Fruit fly (Drosophila melanogaster) whole organism, embryonic: ENCODE measurements around the gene asun.

Source experiments
- Adf1 ChIP-seq: fragments of 200-800 bp; sonication (Bioruptor generic); IDR thresholded peaks from 2 replicates; pipeline ENCODE4 v1.3.6; 2022; ENCODE audit warnings: missing biosample characterization, missing genetic modification characterization
- CG10979 ChIP-seq: fragments of 200-800 bp; sonication (Bioruptor generic); optimal IDR thresholded peaks from 2 replicates; lab custom pipeline; 2018; ENCODE audit warnings: missing biosample characterization, mild to moderate bottlenecking, missing genetic modification characterization, moderate library complexity
- CG11504 ChIP-seq: fragments of 200-800 bp; sonication (Bioruptor generic); optimal IDR thresholded peaks from 3 replicates; lab custom pipeline; 2019; ENCODE audit warnings: missing biosample characterization, mild to moderate bottlenecking, missing genetic modification characterization, moderate library complexity
- CG11696 ChIP-seq: fragments of 200-800 bp; sonication (Bioruptor generic); IDR thresholded peaks from 2 replicates; pipeline ENCODE4 v1.3.6; 2022; ENCODE audit warnings: missing biosample characterization, missing genetic modification characterization
- CG12236 ChIP-seq: fragments of 200-800 bp; sonication (Bioruptor generic); optimal IDR thresholded peaks from 2 replicates; lab custom pipeline; 2016; ENCODE audit warnings: missing biosample characterization, missing genetic modification characterization
- CG12391 ChIP-seq: fragments of 200-800 bp; sonication (Bioruptor generic); optimal IDR thresholded peaks from 3 replicates; lab custom pipeline; 2018; ENCODE audit warnings: missing biosample characterization, mild to moderate bottlenecking, missing genetic modification characterization, moderate library complexity
- CG13894 ChIP-seq: fragments of 200-800 bp; sonication (Bioruptor generic); optimal IDR thresholded peaks from 3 replicates; lab custom pipeline; 2018; ENCODE audit warnings: missing biosample characterization, mild to moderate bottlenecking, missing genetic modification characterization, moderate library complexity
- CG15514 ChIP-seq: fragments of 200-800 bp; sonication (Bioruptor generic); optimal IDR thresholded peaks from 3 replicates; lab custom pipeline; 2017; ENCODE audit warnings: missing biosample characterization, missing genetic modification characterization, mild to moderate bottlenecking, moderate library complexity, missing genetic modification reagents
- CG16779 ChIP-seq: fragments of 200-800 bp; sonication (Bioruptor generic); IDR thresholded peaks from 2 replicates; pipeline ENCODE4 v1.3.6; 2022; ENCODE audit warnings: missing biosample characterization, missing genetic modification characterization
- CG17361 ChIP-seq: fragments of 200-800 bp; sonication (Bioruptor generic); IDR thresholded peaks from 3 replicates; pipeline ENCODE4 v1.3.6; 2022; ENCODE audit warnings: missing biosample characterization, missing genetic modification characterization
- CG2202 ChIP-seq: fragments of 200-800 bp; sonication (Bioruptor generic); optimal IDR thresholded peaks from 2 replicates; lab custom pipeline; 2018; ENCODE audit warnings: missing biosample characterization, mild to moderate bottlenecking, missing genetic modification characterization
- CG2712 ChIP-seq: fragments of 200-800 bp; optimal IDR thresholded peaks from 3 replicates; lab custom pipeline; 2019; ENCODE audit warnings: missing biosample characterization, mild to moderate bottlenecking, missing genetic modification characterization, moderate library complexity
- CG30431 ChIP-seq: fragments of 200-800 bp; sonication (Bioruptor generic); optimal IDR thresholded peaks from 2 replicates; lab custom pipeline; 2017; ENCODE audit warnings: missing biosample characterization, missing genetic modification characterization
- CG3065 ChIP-seq: fragments of 200-800 bp; sonication (Bioruptor generic); optimal IDR thresholded peaks from 2 replicates; lab custom pipeline; 2016; ENCODE audit warnings: missing biosample characterization, missing genetic modification characterization
- CG31441 ChIP-seq: fragments of 200-800 bp; sonication (Bioruptor generic); IDR thresholded peaks from 2 replicates; pipeline ENCODE4 v1.3.6; 2022; ENCODE audit warnings: missing biosample characterization, missing genetic modification characterization
- CG4617 ChIP-seq: fragments of 200-800 bp; sonication (Bioruptor generic); optimal IDR thresholded peaks from 3 replicates; lab custom pipeline; 2016; ENCODE audit warnings: missing biosample characterization, missing genetic modification characterization, borderline replicate concordance
- CG7556 ChIP-seq: fragments of 200-800 bp; sonication (Bioruptor generic); optimal IDR thresholded peaks from 2 replicates; lab custom pipeline; 2017; ENCODE audit warnings: missing biosample characterization, mild to moderate bottlenecking, missing genetic modification characterization
- CG7839 ChIP-seq: fragments of 200-800 bp; sonication (Bioruptor generic); optimal IDR thresholded peaks from 3 replicates; lab custom pipeline; 2018; ENCODE audit warnings: missing biosample characterization, mild to moderate bottlenecking, missing genetic modification characterization, moderate library complexity
- CG8388 ChIP-seq: fragments of 200-800 bp; sonication (Bioruptor generic); optimal IDR thresholded peaks from 2 replicates; lab custom pipeline; 2019; ENCODE audit warnings: missing biosample characterization, mild to moderate bottlenecking, missing genetic modification characterization, moderate library complexity
- CG8765 ChIP-seq: fragments of 200-800 bp; sonication (Bioruptor generic); IDR thresholded peaks from 2 replicates; pipeline ENCODE4 v1.3.6; 2022; ENCODE audit warnings: missing biosample characterization, missing genetic modification characterization
- CG9932 ChIP-seq: fragments of 200-800 bp; sonication (Bioruptor generic); IDR thresholded peaks from 2 replicates; pipeline ENCODE4 v1.3.6; 2022; ENCODE audit warnings: missing biosample characterization, missing genetic modification characterization
- CoRest ChIP-seq: fragments of 200-800 bp; sonication (Bioruptor generic); optimal IDR thresholded peaks from 3 replicates; lab custom pipeline; 2018; ENCODE audit warnings: missing biosample characterization, mild to moderate bottlenecking, missing genetic modification characterization, moderate library complexity
- CrebB ChIP-seq: fragments of 200-800 bp; sonication (Bioruptor generic); optimal IDR thresholded peaks from 3 replicates; lab custom pipeline; 2018; ENCODE audit warnings: missing biosample characterization, mild to moderate bottlenecking, missing genetic modification characterization
- Eip74EF ChIP-seq, 2 experiments: fragments of 200-800 bp in 1 of 2; fragments of >200 bp in 1 of 2; sonication (Bioruptor generic) in 1 of 2; optimal IDR thresholded peaks; 2 replicates each; lab custom pipeline; 2017 to 2019; ENCODE audit warnings: missing biosample characterization in 2 of 2, missing genetic modification characterization in 2 of 2, mild to moderate bottlenecking in 1 of 2, moderate library complexity in 1 of 2
- H2.0 ChIP-seq: fragments of 200-800 bp; sonication (Bioruptor generic); IDR thresholded peaks from 2 replicates; pipeline ENCODE4 v1.3.6; 2022; ENCODE audit warnings: missing biosample characterization, missing genetic modification characterization
- Med ChIP-seq: fragments of 200-800 bp; sonication (Bioruptor generic); peaks from one replicate; lab custom pipeline; 2016; ENCODE audit warnings: missing biosample characterization, missing genetic modification characterization, mild to moderate bottlenecking, inconsistent platforms, moderate library complexity
- Oli ChIP-seq: fragments of 200-800 bp; sonication (Bioruptor generic); optimal IDR thresholded peaks from 2 replicates; lab custom pipeline; 2018; ENCODE audit warnings: missing biosample characterization, mild to moderate bottlenecking, missing genetic modification characterization, moderate library complexity
- Sox100B ChIP-seq: fragments of 200-800 bp; sonication (Bioruptor generic); optimal IDR thresholded peaks from 3 replicates; lab custom pipeline; 2018; ENCODE audit warnings: missing biosample characterization, mild to moderate bottlenecking, missing genetic modification characterization
- Ssrp ChIP-seq: fragments of 200-800 bp; sonication (Bioruptor generic); optimal IDR thresholded peaks from 2 replicates; lab custom pipeline; 2018; ENCODE audit warnings: missing biosample characterization, mild to moderate bottlenecking, missing genetic modification characterization, moderate library complexity
- abd-A ChIP-seq: fragments of 200-800 bp; sonication (Bioruptor generic); optimal IDR thresholded peaks from 3 replicates; lab custom pipeline; 2019; ENCODE audit warnings: missing biosample characterization, mild to moderate bottlenecking, missing genetic modification characterization, moderate library complexity
- ci ChIP-seq: fragments of 200-800 bp; sonication (Bioruptor generic); IDR thresholded peaks from 3 replicates; pipeline ENCODE4 v1.3.6; 2022; ENCODE audit warnings: missing biosample characterization, missing genetic modification characterization
- dmrt99B ChIP-seq: fragments of 200-800 bp; sonication (Bioruptor generic); optimal IDR thresholded peaks from 2 replicates; lab custom pipeline; 2018; ENCODE audit warnings: missing biosample characterization, mild to moderate bottlenecking, missing genetic modification characterization, moderate library complexity
- ewg ChIP-seq: fragments of 200-800 bp; sonication (Bioruptor generic); optimal IDR thresholded peaks from 3 replicates; lab custom pipeline; 2017; ENCODE audit warnings: mild to moderate bottlenecking, missing biosample characterization, missing genetic modification reagents, missing genetic modification characterization
- gem ChIP-seq: fragments of 200-800 bp; sonication (Bioruptor generic); optimal IDR thresholded peaks from 2 replicates; lab custom pipeline; 2019; ENCODE audit warnings: missing biosample characterization, mild to moderate bottlenecking, missing genetic modification characterization, moderate library complexity
- ham ChIP-seq: fragments of 200-800 bp; sonication (Bioruptor generic); IDR thresholded peaks from 2 replicates; pipeline ENCODE4 v1.3.6; 2022; ENCODE audit warnings: missing biosample characterization, missing genetic modification characterization
- jumu ChIP-seq: fragments of 200-800 bp; sonication (Bioruptor generic); optimal IDR thresholded peaks from 3 replicates; lab custom pipeline; 2016; ENCODE audit warnings: missing biosample characterization, missing genetic modification characterization
- nau ChIP-seq: fragments of 200-800 bp; sonication (Bioruptor generic); optimal IDR thresholded peaks from 3 replicates; lab custom pipeline; 2017; ENCODE audit warnings: missing biosample characterization, mild to moderate bottlenecking, missing genetic modification characterization, missing genetic modification reagents
- p53 ChIP-seq: fragments of 200-800 bp; sonication (Bioruptor generic); optimal IDR thresholded peaks from 2 replicates; lab custom pipeline; 2016; ENCODE audit warnings: missing biosample characterization, missing genetic modification characterization
- seq ChIP-seq: fragments of 200-800 bp; sonication (Bioruptor generic); IDR thresholded peaks from 2 replicates; pipeline ENCODE4 v1.3.6; 2022; ENCODE audit warnings: missing biosample characterization, missing genetic modification characterization
- unc-4 ChIP-seq: fragments of 200-800 bp; sonication (Bioruptor generic); IDR thresholded peaks from 2 replicates; pipeline ENCODE4 v1.3.6; 2022; ENCODE audit warnings: missing biosample characterization, missing genetic modification characterization; ENCODE audit not compliant: partially characterized antibody
- z ChIP-seq: fragments of 200-800 bp; sonication (Bioruptor generic); IDR thresholded peaks from 3 replicates; pipeline ENCODE4 v1.3.6; 2022; ENCODE audit warnings: missing biosample characterization, missing genetic modification characterization

The asun gene

dm6 chr3R:16215319-16215701 is 48.8 kb upstream of the asun start (continued):
- TF ChIP-seq ewg (GFP tag; lab: Kevin White, UChicago): no peak
- no peak for TF ChIP-seq CG3065 (GFP tag; lab: Kevin White, UChicago)
- TF ChIP-seq CG9932 (GFP tag; lab: Robert Waterston, UW): 0 out of 2 replicates have a peak, but pooled peaks have one; percentile 20
- no peak for TF ChIP-seq jumu (GFP tag; lab: Kevin White, UChicago)
- TF ChIP-seq CG16779 (GFP tag; lab: Robert Waterston, UW): peak; percentile 49; the same call in 1 of the 2 replicates
- no peak for TF ChIP-seq nau (GFP tag; lab: Kevin White, UChicago)
- no peak for TF ChIP-seq ham (GFP tag; lab: Robert Waterston, UW)
- TF ChIP-seq CG13894 (tag; lab: Kevin White, UChicago): peak; percentile 79
- no peak for TF ChIP-seq seq (GFP tag; lab: Robert Waterston, UW)
- TF ChIP-seq H2.0: no peak
- peak; percentile 62 for TF ChIP-seq Med (GFP tag; lab: Kevin White, UChicago)
- no peak for TF ChIP-seq CG8765 (GFP tag; lab: Robert Waterston, UW)
- no peak for TF ChIP-seq p53
- no peak for TF ChIP-seq CG15514
- TF ChIP-seq CG12236 (GFP tag; lab: Kevin White, UChicago): no peak
- 0 out of 3 replicates have a peak, but pooled peaks have one; percentile 44 for TF ChIP-seq ci (GFP tag; lab: Robert Waterston, UW)
- TF ChIP-seq Adf1 (GFP tag; lab: Robert Waterston, UW): peak; percentile 75
- TF ChIP-seq abd-A (tag; lab: Kevin White, UChicago): peak; percentile 90
- TF ChIP-seq unc-4 (GFP tag; lab: Robert Waterston, UW): no peak

DNA sequence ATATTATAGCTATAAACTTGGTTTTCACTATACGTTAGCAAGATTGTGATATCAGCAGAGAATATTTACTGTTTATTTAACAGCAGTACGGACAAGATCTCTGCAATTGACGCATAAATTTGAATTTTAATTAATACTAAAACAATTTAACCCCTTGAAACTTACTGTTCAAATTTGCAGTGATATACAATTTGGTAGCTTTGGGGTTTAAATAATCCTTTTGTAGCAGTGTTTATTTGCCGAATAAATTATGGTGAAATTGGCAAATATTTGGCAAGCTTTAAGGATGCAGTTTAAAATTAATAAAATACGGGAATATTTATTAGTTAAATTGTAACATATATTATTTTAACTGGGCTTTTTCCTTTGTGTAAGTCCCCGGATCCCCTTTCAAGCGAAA is 46.7 kb upstream of the asun start:
- no peak for TF ChIP-seq CG4617 (GFP tag; lab: Kevin White, UChicago)
- TF ChIP-seq Ssrp (tag; lab: Kevin White, UChicago): peak; percentile 10
- no peak for TF ChIP-seq CrebB (tag; lab: Kevin White, UChicago)
- peak; percentile 8 for TF ChIP-seq Sox100B (GFP tag; lab: Kevin White, UChicago)
- peak; percentile 0 for TF ChIP-seq CG7556 (GFP tag; lab: Kevin White, UChicago)
- TF ChIP-seq gem (tag; lab: Kevin White, UChicago): peak; percentile 18
- peak; percentile 7 for TF ChIP-seq CG11504 (tag; lab: Kevin White, UChicago)
- peak; percentile 16 for TF ChIP-seq dmrt99B
- no peak for TF ChIP-seq CG11696 (GFP tag; lab: Robert Waterston, UW)
- TF ChIP-seq CG2202 (tag; lab: Kevin White, UChicago): no peak
- TF ChIP-seq z (GFP tag; lab: Robert Waterston, UW): no peak
- TF ChIP-seq CG2712 (tag; lab: Kevin White, UChicago): no peak
- no peak for TF ChIP-seq Eip74EF (GFP tag; optimal IDR thresholded peaks at IDR 0.05; lab: Kevin White, UChicago)
- 0 out of 3 replicates have a peak, but pooled peaks have one; percentile 20 for TF ChIP-seq CG17361 (GFP tag; lab: Robert Waterston, UW)
- no peak for TF ChIP-seq CG10979
- TF ChIP-seq CG12391 (tag; lab: Kevin White, UChicago): peak; percentile 7
- TF ChIP-seq CG31441 (GFP tag; lab: Robert Waterston, UW): 0 out of 2 replicates have a peak, but pooled peaks have one; percentile 16
- peak; percentile 6 for TF ChIP-seq Oli (tag; lab: Kevin White, UChicago)
- no peak for TF ChIP-seq CG8388
- no peak for TF ChIP-seq CoRest (tag; lab: Kevin White, UChicago)
- no peak for TF ChIP-seq CG30431 (GFP tag; lab: Kevin White, UChicago)
- TF ChIP-seq CG7839: peak; percentile 2
